Fruit fly (Drosophila melanogaster) whole organism, embryonic: ENCODE data around the gene Cks85A.
A peak's percentile ranks its signal among the peaks of the same experiment; 100 is the strongest.

Experiments
- CG1024 ChIP-seq: fragments of 200-800 bp; sonication (Bioruptor generic); IDR thresholded peaks from 2 replicates; pipeline ENCODE4 v1.3.6; 2022; ENCODE audit warnings: missing biosample characterization, missing genetic modification characterization
- CG10267 ChIP-seq: fragments of 200-800 bp; sonication (Bioruptor generic); optimal IDR thresholded peaks from 2 replicates; lab custom pipeline; 2018; ENCODE audit warnings: missing biosample characterization, mild to moderate bottlenecking, missing genetic modification characterization, moderate library complexity
- CG10274 ChIP-seq: fragments of 200-800 bp; sonication (Bioruptor generic); optimal IDR thresholded peaks from 3 replicates; lab custom pipeline; 2017; ENCODE audit warnings: missing biosample characterization, mild to moderate bottlenecking, missing genetic modification characterization
- CG10431 ChIP-seq: fragments of 200-800 bp; sonication (Bioruptor generic); optimal IDR thresholded peaks from 3 replicates; lab custom pipeline; 2018; ENCODE audit warnings: missing biosample characterization, mild to moderate bottlenecking, missing genetic modification characterization
- CG10979 ChIP-seq: fragments of 200-800 bp; sonication (Bioruptor generic); optimal IDR thresholded peaks from 2 replicates; lab custom pipeline; 2018; ENCODE audit warnings: missing biosample characterization, mild to moderate bottlenecking, missing genetic modification characterization, moderate library complexity
- CG11456 ChIP-seq: fragments of 200-800 bp; sonication (Bioruptor generic); IDR thresholded peaks from 3 replicates; pipeline ENCODE4 v1.3.6; 2022; ENCODE audit warnings: missing biosample characterization, missing genetic modification characterization
- CG1233 ChIP-seq: fragments of 200-800 bp; sonication (Bioruptor generic); optimal IDR thresholded peaks from 4 replicates; lab custom pipeline; 2018; ENCODE audit warnings: missing biosample characterization, mild to moderate bottlenecking, missing genetic modification characterization
- CG14710 ChIP-seq: fragments of 200-800 bp; sonication (Bioruptor generic); optimal IDR thresholded peaks from 3 replicates; lab custom pipeline; 2019; ENCODE audit warnings: missing biosample characterization, mild to moderate bottlenecking, missing genetic modification characterization, moderate library complexity
- CG15011 ChIP-seq: fragments of 200-800 bp; sonication (Bioruptor generic); optimal IDR thresholded peaks from 3 replicates; lab custom pipeline; 2018; ENCODE audit warnings: missing biosample characterization, mild to moderate bottlenecking, missing genetic modification characterization
- CG1529 ChIP-seq: fragments of 200-800 bp; sonication (Bioruptor generic); optimal IDR thresholded peaks from 3 replicates; lab custom pipeline; 2018; ENCODE audit warnings: missing biosample characterization, missing genetic modification characterization
- CG1603 ChIP-seq: fragments of 200-800 bp; sonication (Bioruptor generic); optimal IDR thresholded peaks from 2 replicates; lab custom pipeline; 2019; ENCODE audit warnings: missing biosample characterization, mild to moderate bottlenecking, missing genetic modification characterization, moderate library complexity
- CG17186 ChIP-seq: fragments of 200-800 bp; sonication (Bioruptor generic); optimal IDR thresholded peaks from 3 replicates; lab custom pipeline; 2017; ENCODE audit warnings: missing biosample characterization, missing genetic modification reagents, missing genetic modification characterization
- CG17612 ChIP-seq: fragments of 200-800 bp; sonication (Bioruptor generic); IDR thresholded peaks from 2 replicates; pipeline ENCODE4 v1.3.6; 2022; ENCODE audit warnings: missing biosample characterization, missing genetic modification characterization
- CG18764 ChIP-seq: fragments of 200-800 bp; sonication (Bioruptor generic); optimal IDR thresholded peaks from 3 replicates; lab custom pipeline; 2016; ENCODE audit warnings: missing biosample characterization, missing genetic modification characterization
- CG3847 ChIP-seq: fragments of 200-800 bp; sonication (Bioruptor generic); IDR thresholded peaks from 2 replicates; pipeline ENCODE4 v1.3.6; 2022; ENCODE audit warnings: missing biosample characterization, missing genetic modification characterization
- CG4360 ChIP-seq: fragments of 200-800 bp; sonication (Bioruptor generic); IDR thresholded peaks from 2 replicates; pipeline ENCODE4 v1.3.6; 2022; ENCODE audit warnings: missing biosample characterization, missing genetic modification characterization
- CG4617 ChIP-seq: fragments of 200-800 bp; sonication (Bioruptor generic); optimal IDR thresholded peaks from 3 replicates; lab custom pipeline; 2016; ENCODE audit warnings: missing biosample characterization, missing genetic modification characterization, borderline replicate concordance
- CG4854 ChIP-seq: fragments of 200-800 bp; sonication (Bioruptor generic); optimal IDR thresholded peaks from 2 replicates; lab custom pipeline; 2016; ENCODE audit warnings: missing biosample characterization, missing genetic modification characterization, inconsistent platforms
- CG8281 ChIP-seq: fragments of 200-800 bp; sonication (Bioruptor generic); optimal IDR thresholded peaks from 2 replicates; lab custom pipeline; 2018; ENCODE audit warnings: missing biosample characterization, mild to moderate bottlenecking, missing genetic modification characterization, moderate library complexity
- CG8388 ChIP-seq: fragments of 200-800 bp; sonication (Bioruptor generic); optimal IDR thresholded peaks from 2 replicates; lab custom pipeline; 2019; ENCODE audit warnings: missing biosample characterization, mild to moderate bottlenecking, missing genetic modification characterization, moderate library complexity
- CG9876 ChIP-seq: fragments of 200-800 bp; sonication (Bioruptor generic); optimal IDR thresholded peaks from 2 replicates; lab custom pipeline; 2016; ENCODE audit warnings: missing biosample characterization, missing genetic modification characterization
- Dip2 ChIP-seq: fragments of 200-800 bp; sonication (Bioruptor generic); IDR thresholded peaks from 2 replicates; pipeline ENCODE4 v1.3.6; 2022; ENCODE audit warnings: missing biosample characterization, missing genetic modification characterization
- Fer3 ChIP-seq: fragments of 200-800 bp; sonication (Bioruptor generic); optimal IDR thresholded peaks from 2 replicates; lab custom pipeline; 2018; ENCODE audit warnings: missing biosample characterization, mild to moderate bottlenecking, missing genetic modification characterization, moderate library complexity
- HLHmδ ChIP-seq: fragments of 200-800 bp; sonication (Bioruptor generic); optimal IDR thresholded peaks from 2 replicates; lab custom pipeline; 2018; ENCODE audit warnings: missing biosample characterization, mild to moderate bottlenecking, missing genetic modification characterization, moderate library complexity
- Hr51 ChIP-seq, 2 experiments: fragments of 200-800 bp; sonication (Bioruptor generic); optimal IDR thresholded peaks; 2 replicates in 1 of 2; 3 replicates in 1 of 2; lab custom pipeline; 2016 to 2018; ENCODE audit warnings: missing biosample characterization in 2 of 2, missing genetic modification characterization in 2 of 2, mild to moderate bottlenecking in 1 of 2, moderate library complexity in 1 of 2
- MESR4 ChIP-seq: fragments of 200-800 bp; sonication (Bioruptor generic); optimal IDR thresholded peaks from 2 replicates; lab custom pipeline; 2018; ENCODE audit warnings: missing biosample characterization, mild to moderate bottlenecking, missing genetic modification characterization, moderate library complexity
- Mad ChIP-seq: fragments of 200-800 bp; sonication (Bioruptor generic); optimal IDR thresholded peaks from 2 replicates; lab custom pipeline; 2016; ENCODE audit warnings: missing biosample characterization, missing genetic modification characterization
- Oaz ChIP-seq: fragments of 200-800 bp; sonication (Bioruptor generic); IDR thresholded peaks from 2 replicates; pipeline ENCODE4 v1.3.6; 2022; ENCODE audit warnings: missing biosample characterization, missing genetic modification characterization
- Ravus ChIP-seq: fragments of 200-800 bp; sonication (Bioruptor generic); IDR thresholded peaks from 2 replicates; pipeline ENCODE4 v1.3.6; 2022; ENCODE audit warnings: missing biosample characterization, missing genetic modification characterization
- Rx ChIP-seq: fragments of 200-800 bp; sonication (Bioruptor generic); IDR thresholded peaks from 2 replicates; pipeline ENCODE4 v1.3.6; 2022; ENCODE audit warnings: missing biosample characterization, missing genetic modification characterization
- Spps ChIP-seq: fragments of 200-800 bp; sonication (Bioruptor generic); optimal IDR thresholded peaks from 2 replicates; lab custom pipeline; 2018; ENCODE audit warnings: missing biosample characterization, mild to moderate bottlenecking, missing genetic modification characterization
- ara ChIP-seq: fragments of 200-800 bp; sonication (Bioruptor generic); IDR thresholded peaks from 2 replicates; pipeline ENCODE4 v1.3.6; 2022; ENCODE audit warnings: missing biosample characterization, missing genetic modification characterization
- btn ChIP-seq: fragments of 200-800 bp; sonication (Bioruptor generic); optimal IDR thresholded peaks from 2 replicates; lab custom pipeline; 2016; ENCODE audit warnings: missing biosample characterization, missing genetic modification characterization
- caup ChIP-seq: fragments of 200-800 bp; sonication (Bioruptor generic); optimal IDR thresholded peaks from 3 replicates; lab custom pipeline; 2017; ENCODE audit warnings: missing biosample characterization, mild to moderate bottlenecking, missing genetic modification characterization, moderate library complexity; ENCODE audit not compliant: severe bottlenecking
- crol ChIP-seq: fragments of 200-800 bp; sonication (Bioruptor generic); IDR thresholded peaks from 2 replicates; pipeline ENCODE4 v1.3.6; 2022; ENCODE audit warnings: missing biosample characterization, missing genetic modification characterization
- crp ChIP-seq, 2 experiments: fragments of 200-800 bp; sonication (Bioruptor generic); optimal IDR thresholded peaks; 2 replicates in 1 of 2; 3 replicates in 1 of 2; lab custom pipeline; 2017; ENCODE audit warnings: missing biosample characterization in 2 of 2, missing genetic modification characterization in 2 of 2, mild to moderate bottlenecking in 1 of 2, moderate library complexity in 1 of 2
- exex ChIP-seq: fragments of 200-800 bp; sonication (Bioruptor generic); optimal IDR thresholded peaks from 4 replicates; lab custom pipeline; 2018; ENCODE audit warnings: missing biosample characterization, mild to moderate bottlenecking, missing genetic modification characterization, moderate library complexity
- eyg ChIP-seq: fragments of 200-800 bp; sonication (Bioruptor generic); optimal IDR thresholded peaks from 3 replicates; lab custom pipeline; 2016; ENCODE audit warnings: missing biosample characterization, missing genetic modification characterization
- grau ChIP-seq: fragments of 200-800 bp; optimal IDR thresholded peaks from 3 replicates; lab custom pipeline; 2019; ENCODE audit warnings: missing biosample characterization, mild to moderate bottlenecking, missing genetic modification characterization, moderate library complexity
- hkb ChIP-seq, 2 experiments: fragments of 200-800 bp in 1 of 2; fragments of >200 bp in 1 of 2; sonication (Bioruptor generic) in 1 of 2; IDR thresholded peaks in 1 of 2; optimal IDR thresholded peaks in 1 of 2; 2 replicates each; pipeline versions ENCODE4 v1.3.6 to Lab custom; 2017 to 2022; ENCODE audit warnings: missing biosample characterization in 1 of 2, missing genetic modification characterization in 1 of 2
- kay ChIP-seq: fragments of 200-800 bp; sonication (Bioruptor generic); optimal IDR thresholded peaks from 2 replicates; lab custom pipeline; 2016; ENCODE audit warnings: missing biosample characterization, missing genetic modification characterization
- luna ChIP-seq: fragments of 200-800 bp; sonication (Bioruptor generic); optimal IDR thresholded peaks from 2 replicates; lab custom pipeline; 2016; ENCODE audit warnings: missing biosample characterization, missing genetic modification characterization
- nom ChIP-seq: fragments of 200-800 bp; sonication (Bioruptor generic); optimal IDR thresholded peaks from 2 replicates; lab custom pipeline; 2017; ENCODE audit warnings: missing biosample characterization, missing genetic modification characterization, mild to moderate bottlenecking, moderate library complexity, missing genetic modification reagents
- odd ChIP-seq: fragments of 200-800 bp; sonication (Bioruptor generic); optimal IDR thresholded peaks from 2 replicates; lab custom pipeline; 2017; ENCODE audit warnings: missing biosample characterization, mild to moderate bottlenecking, missing genetic modification characterization
- sens-2 ChIP-seq: fragments of 200-800 bp; sonication (Bioruptor generic); IDR thresholded peaks from 2 replicates; pipeline ENCODE4 v1.3.6; 2022; ENCODE audit warnings: missing biosample characterization, missing genetic modification characterization
- ttk ChIP-seq: fragments of 200-800 bp; sonication (Bioruptor generic); IDR thresholded peaks from 2 replicates; pipeline ENCODE4 v2.1.2; 2022; ENCODE audit warnings: missing biosample characterization, missing genetic modification characterization
- vfl ChIP-seq: fragments of 200-800 bp; sonication (Bioruptor generic); optimal IDR thresholded peaks from 2 replicates; lab custom pipeline; 2016; ENCODE audit warnings: missing biosample characterization, missing genetic modification characterization

Cks85A gene

dm6 chr3R:8670529-8671491 is 47.4 kb downstream of the Cks85A start, which contains the start of gene p (continued):
- no peak for TF ChIP-seq CG17612 (GFP tag; lab: Robert Waterston, UW)
- TF ChIP-seq CG10431 (GFP tag; lab: Kevin White, UChicago) = peak; percentile 59
- TF ChIP-seq CG17186 = no peak
- TF ChIP-seq Spps (tag; lab: Kevin White, UChicago) = no peak
- no peak for TF ChIP-seq CG15011 (GFP tag; lab: Kevin White, UChicago)
- TF ChIP-seq ara = no peak
- TF ChIP-seq CG4360 (GFP tag; lab: Robert Waterston, UW) = no peak
- TF ChIP-seq vfl (GFP tag; lab: Kevin White, UChicago) = no peak
- peak; percentile 18 for TF ChIP-seq CG1603 (tag; lab: Kevin White, UChicago)
- no peak for TF ChIP-seq MESR4 (GFP tag; lab: Kevin White, UChicago)
- no peak for TF ChIP-seq Ravus (GFP tag; lab: Robert Waterston, UW)
- TF ChIP-seq btn (GFP tag; lab: Kevin White, UChicago) = no peak
- TF ChIP-seq crol (GFP tag; lab: Robert Waterston, UW) = no peak
- TF ChIP-seq ttk (GFP tag; lab: Robert Waterston, UW) = peak; percentile 37; the same call in 1 of the 2 replicates
- TF ChIP-seq Mad = no peak
- TF ChIP-seq exex (tag; lab: Kevin White, UChicago) = peak; percentile 87
- peak; percentile 6 for TF ChIP-seq CG14710 (tag; lab: Kevin White, UChicago)
- TF ChIP-seq CG3847 (GFP tag; lab: Robert Waterston, UW) = no peak
- TF ChIP-seq CG4854 = no peak
- no peak for TF ChIP-seq HLHmδ (GFP tag; lab: Kevin White, UChicago)
- TF ChIP-seq CG10979 (tag; lab: Kevin White, UChicago) = peak; percentile 34
- peak; percentile 77 for TF ChIP-seq CG10267 (tag; lab: Kevin White, UChicago)
- no peak for TF ChIP-seq CG1024
- peak; percentile 21 for TF ChIP-seq Fer3
- TF ChIP-seq CG8388 (GFP tag; lab: Kevin White, UChicago) = no peak
- no peak for TF ChIP-seq eyg
- TF ChIP-seq sens-2 = peak; percentile 68
- TF ChIP-seq CG1233 (GFP tag; lab: Kevin White, UChicago) = peak; percentile 34
- no peak for TF ChIP-seq crp (GFP tag; optimal IDR thresholded peaks at IDR 0.05; lab: Kevin White, UChicago)
- no peak for TF ChIP-seq CG4617 (GFP tag; lab: Kevin White, UChicago)
- TF ChIP-seq Rx (GFP tag; lab: Robert Waterston, UW) = no peak
- TF ChIP-seq Dip2 (GFP tag; lab: Robert Waterston, UW) = no peak
- peak; percentile 56 for TF ChIP-seq kay (GFP tag; lab: Kevin White, UChicago)
- peak; percentile 27 for TF ChIP-seq CG18764 (GFP tag; lab: Kevin White, UChicago)
- TF ChIP-seq CG10274 (GFP tag; lab: Kevin White, UChicago) = peak; percentile 99
- TF ChIP-seq odd (GFP tag; lab: Kevin White, UChicago) = peak; percentile 42
- TF ChIP-seq CG9876 (GFP tag; lab: Kevin White, UChicago) = peak; percentile 27
- no peak for TF ChIP-seq CG1529
- no peak for TF ChIP-seq CG8281 (tag; lab: Kevin White, UChicago)
- TF ChIP-seq grau (tag; lab: Kevin White, UChicago) = peak; percentile 15
- TF ChIP-seq luna (GFP tag; lab: Kevin White, UChicago) = no peak
- TF ChIP-seq caup (GFP tag; lab: Kevin White, UChicago) = peak; percentile 61
- TF ChIP-seq Hr51 (GFP tag; optimal IDR thresholded peaks at IDR 0.05; lab: Kevin White, UChicago) = peak in 1 of 2 experiments; percentile 43
- 0 out of 3 replicates have a peak, but pooled peaks have one; percentile 61 for TF ChIP-seq CG11456
- TF ChIP-seq hkb (optimal IDR thresholded peaks at IDR 0.05; lab: Kevin White, UChicago) = no peak
- TF ChIP-seq hkb (GFP tag; IDR thresholded peaks at IDR 0.05; lab: Robert Waterston, UW) = peak; percentile 55; the same call in 1 of the 2 replicates
- no peak for TF ChIP-seq Oaz (GFP tag; lab: Robert Waterston, UW)
- TF ChIP-seq nom (GFP tag; lab: Kevin White, UChicago) = no peak
